Worm (Caenorhabditis elegans) whole organism, mixed stage, embryonic: Measurements from ENCODE around the gene T08G3.11.
"Not testable (repeated sequence)": the region's sequence is repeated elsewhere in the genome, so short reads cannot be mapped to it uniquely, and the experiment has no call there.

Experiments
- M03D4.4 ChIP-seq: sonication (generic microtip); optimal IDR thresholded peaks from 2 replicates; lab custom pipeline; 2017; ENCODE audit warnings: mild to moderate bottlenecking, missing genetic modification characterization, missing compliant biosample characterization
- bed-3 ChIP-seq: fragments of 200-800 bp; sonication (Bioruptor generic); optimal IDR thresholded peaks from 3 replicates; lab custom pipeline; 2018; ENCODE audit warnings: mild to moderate bottlenecking, missing genetic modification characterization, moderate library complexity, missing compliant biosample characterization
- blmp-1 ChIP-seq: fragments of 150-350 bp; optimal IDR thresholded peaks from 2 replicates; lab custom pipeline; 2014; ENCODE audit warnings: missing biosample characterization, missing genetic modification characterization
- ceh-39 ChIP-seq: fragments of 150-350 bp; optimal IDR thresholded peaks from 2 replicates; lab custom pipeline; 2014; ENCODE audit warnings: missing biosample characterization, missing genetic modification characterization
- ces-1 ChIP-seq: fragments of 150-350 bp; optimal IDR thresholded peaks from 2 replicates; lab custom pipeline; 2014; ENCODE audit warnings: missing biosample characterization, missing genetic modification reagents, missing genetic modification characterization
- cnd-1 ChIP-seq: fragments of 200-800 bp; sonication (Bioruptor generic); optimal IDR thresholded peaks from 2 replicates; lab custom pipeline; 2018; ENCODE audit warnings: mild to moderate bottlenecking, missing genetic modification characterization, missing compliant biosample characterization
- drap-1 ChIP-seq: fragments of 200-800 bp; sonication (Bioruptor generic); optimal IDR thresholded peaks from 3 replicates; lab custom pipeline; 2018; ENCODE audit warnings: mild to moderate bottlenecking, missing genetic modification characterization, missing compliant biosample characterization
- elt-1 ChIP-seq: sonication (generic microtip); optimal IDR thresholded peaks from 2 replicates; lab custom pipeline; 2017; ENCODE audit warnings: missing genetic modification characterization, mild to moderate bottlenecking, missing compliant biosample characterization, antibody characterized with exemption, moderate library complexity, borderline replicate concordance; ENCODE audit not compliant: insufficient read depth
- flh-1 ChIP-seq: fragments of 200-800 bp; sonication (Bioruptor generic); optimal IDR thresholded peaks from 2 replicates; lab custom pipeline; 2018; ENCODE audit warnings: mild to moderate bottlenecking, missing genetic modification characterization, moderate library complexity, missing compliant biosample characterization
- ham-2 ChIP-seq: fragments of 200-800 bp; sonication (Bioruptor generic); optimal IDR thresholded peaks from 2 replicates; lab custom pipeline; 2018; ENCODE audit warnings: mild to moderate bottlenecking, missing genetic modification characterization, missing compliant biosample characterization
- hlh-1 ChIP-seq: fragments of 150-350 bp; optimal IDR thresholded peaks from 2 replicates; lab custom pipeline; 2014; ENCODE audit warnings: missing biosample characterization, missing genetic modification reagents, missing genetic modification characterization
- lin-13 ChIP-seq: fragments of 150-350 bp; optimal IDR thresholded peaks from 2 replicates; lab custom pipeline; 2014; ENCODE audit warnings: missing biosample characterization, missing genetic modification characterization
- lin-32 ChIP-seq: fragments of 200-800 bp; sonication (Bioruptor generic); optimal IDR thresholded peaks from 2 replicates; lab custom pipeline; 2018; ENCODE audit warnings: mild to moderate bottlenecking, missing genetic modification characterization, missing compliant biosample characterization
- lsy-2 ChIP-seq: fragments of 150-350 bp; optimal IDR thresholded peaks from 2 replicates; lab custom pipeline; 2014; ENCODE audit warnings: missing biosample characterization, missing genetic modification characterization
- mab-5 ChIP-seq: fragments of 150-350 bp; optimal IDR thresholded peaks from 2 replicates; lab custom pipeline; 2014; ENCODE audit warnings: missing biosample characterization, missing genetic modification characterization
- mls-2 ChIP-seq: sonication (generic microtip); optimal IDR thresholded peaks from 2 replicates; lab custom pipeline; 2016; ENCODE audit warnings: mild to moderate bottlenecking, missing genetic modification characterization, moderate library complexity, missing compliant biosample characterization
- nhr-2 ChIP-seq: fragments of 150-350 bp; optimal IDR thresholded peaks from 2 replicates; lab custom pipeline; 2014; ENCODE audit warnings: missing biosample characterization, missing genetic modification characterization
- nhr-237 ChIP-seq: fragments of 150-350 bp; optimal IDR thresholded peaks from 2 replicates; lab custom pipeline; 2014; ENCODE audit warnings: missing biosample characterization, missing genetic modification characterization
- nhr-28 ChIP-seq: fragments of 150-350 bp; optimal IDR thresholded peaks from 2 replicates; lab custom pipeline; 2014; ENCODE audit warnings: missing biosample characterization, missing genetic modification characterization
- nhr-76 ChIP-seq: sonication (generic microtip); optimal IDR thresholded peaks from 2 replicates; lab custom pipeline; 2017; ENCODE audit warnings: missing biosample characterization, missing genetic modification characterization
- pha-4 ChIP-seq: fragments of 150-350 bp; optimal IDR thresholded peaks from 2 replicates; lab custom pipeline; 2018; ENCODE audit warnings: missing biosample characterization, missing genetic modification reagents, missing genetic modification characterization
- sem-2 ChIP-seq: fragments of 200-800 bp; sonication (Bioruptor generic); optimal IDR thresholded peaks from 2 replicates; lab custom pipeline; 2018; ENCODE audit warnings: mild to moderate bottlenecking, missing genetic modification characterization, missing compliant biosample characterization
- snpc-4 ChIP-seq: fragments of 150-350 bp; optimal IDR thresholded peaks from 2 replicates; lab custom pipeline; 2014; ENCODE audit warnings: missing biosample characterization, missing genetic modification characterization
- sptf-1 ChIP-seq: sonication (generic microtip); optimal IDR thresholded peaks from 2 replicates; lab custom pipeline; 2017; ENCODE audit warnings: mild to moderate bottlenecking, missing genetic modification characterization, moderate library complexity, missing compliant biosample characterization
- unc-120 ChIP-seq: sonication (generic microtip); optimal IDR thresholded peaks from 2 replicates; lab custom pipeline; 2017; ENCODE audit warnings: missing genetic modification characterization, missing compliant biosample characterization; ENCODE audit not compliant: poor library complexity, severe bottlenecking
- unc-62 ChIP-seq: fragments of 150-350 bp; optimal IDR thresholded peaks from 2 replicates; lab custom pipeline; 2014; ENCODE audit warnings: missing biosample characterization, missing genetic modification reagents, missing genetic modification characterization
- zip-8 ChIP-seq: fragments of 150-350 bp; optimal IDR thresholded peaks from 2 replicates; lab custom pipeline; 2014; ENCODE audit warnings: missing biosample characterization, missing genetic modification characterization
- ztf-11 ChIP-seq: fragments of 150-350 bp; optimal IDR thresholded peaks from 2 replicates; lab custom pipeline; 2014; ENCODE audit warnings: missing biosample characterization, missing genetic modification characterization

T08G3.11 gene

ce11 chrV:16479275-16479674, at the start of gene T08G3.11:
TSS of gene T08G3.11 (minus strand) at chrV:16479375.
- no peak for TF ChIP-seq snpc-4 (tag; lab: Kevin White, UChicago)
- TF ChIP-seq elt-1 = no peak
- TF ChIP-seq ceh-39 = no peak
- no peak for TF ChIP-seq drap-1 (GFP tag; lab: Kevin White, UChicago)
- no peak for TF ChIP-seq unc-62 (GFP tag; lab: Kevin White, UChicago)
- no peak for TF ChIP-seq sem-2 (GFP tag; lab: Kevin White, UChicago)
- no peak for TF ChIP-seq mls-2 (tag; lab: Kevin White, UChicago)

- no peak for TF ChIP-seq mls-2 (tag; lab: Kevin White, UChicago)
- TF ChIP-seq nhr-76 = no peak
- TF ChIP-seq, all 35 proteins: peak for 0
Observed at ce11 chrV:16527796-16528195, 48.6 kb upstream of the T08G3.11 start, which contains the start of gene F36D3.16. TSS of gene F36D3.16 (plus strand) at chrV:16528096.

- no peak for TF ChIP-seq nhr-237
- no peak for TF ChIP-seq sem-2 (GFP tag; lab: Kevin White, UChicago)
- no peak for TF ChIP-seq sptf-1
- TF ChIP-seq mab-5 (tag; lab: Kevin White, UChicago) = no peak
- TF ChIP-seq cnd-1 = no peak
- TF ChIP-seq, all 35 proteins: peak for 0
Observed at ce11 chrV:16526858-16527257, 47.7 kb upstream of the T08G3.11 start, which contains the start of gene F36D3.8. TSS of gene F36D3.8 (plus strand) at chrV:16527158.

- TF ChIP-seq nhr-28 (tag; lab: Kevin White, UChicago) (no peak), unc-120 (no peak), blmp-1 (tag; lab: Kevin White, UChicago) (no peak), zip-8 (tag; lab: Kevin White, UChicago) (no peak), ztf-11 (tag; lab: Kevin White, UChicago) (no peak), lin-13 (tag; lab: Kevin White, UChicago) (no peak), sem-2 (GFP tag; lab: Kevin White, UChicago) (no peak)
- TF ChIP-seq, all 35 proteins: peak for 0
Observed at ce11 chrV:16522242-16522641, 43.1 kb upstream of the T08G3.11 start, which contains the start of gene srw-34. TSS of gene srw-34 (minus strand) at chrV:16522342.

ce11 chrV:16517619-16518018, 38.4 kb upstream of the T08G3.11 start, which contains the start of gene F36D3.4:
TSS of gene F36D3.4 (minus strand) at chrV:16517719.
- TF ChIP-seq ces-1 (no peak), ztf-11 (tag; lab: Kevin White, UChicago) (no peak), lin-13 (tag; lab: Kevin White, UChicago) (no peak), zip-8 (tag; lab: Kevin White, UChicago) (no peak), flh-1 (GFP tag; lab: Kevin White, UChicago) (no peak), pha-4 (tag; lab: Kevin White, UChicago) (no peak), nhr-2 (no peak), nhr-237 (no peak), ham-2 (GFP tag; lab: Kevin White, UChicago) (no peak)
- TF ChIP-seq, all 35 proteins: peak for 0

DNA sequence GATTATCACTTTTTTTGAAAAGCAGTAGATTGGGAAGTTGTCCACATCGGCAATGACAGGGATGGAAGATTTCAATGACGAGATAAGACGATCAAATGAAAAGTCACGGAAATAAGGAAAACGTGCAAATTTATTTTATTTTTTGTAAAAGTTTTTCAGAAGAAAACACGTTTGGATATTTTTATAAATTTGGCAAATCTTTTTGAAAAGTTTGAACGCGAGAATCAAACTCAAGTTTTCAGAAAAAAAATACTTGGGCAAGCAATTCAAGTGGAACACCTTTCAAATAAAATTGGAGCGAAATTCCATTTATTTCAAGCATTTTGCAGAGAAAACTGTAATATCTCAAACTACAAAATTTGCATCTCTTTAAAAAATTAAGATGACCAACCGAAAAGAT, 36.0 kb upstream of the T08G3.11 start, which contains the start of gene F36D3.5:
TSS of gene F36D3.5 (minus strand) at position 101 of the 400 bp plus-strand sequence.
- not testable (repeated sequence) for TF ChIP-seq lsy-2 (tag; lab: Kevin White, UChicago); unc-62 (GFP tag; lab: Kevin White, UChicago); ceh-39

DNA sequence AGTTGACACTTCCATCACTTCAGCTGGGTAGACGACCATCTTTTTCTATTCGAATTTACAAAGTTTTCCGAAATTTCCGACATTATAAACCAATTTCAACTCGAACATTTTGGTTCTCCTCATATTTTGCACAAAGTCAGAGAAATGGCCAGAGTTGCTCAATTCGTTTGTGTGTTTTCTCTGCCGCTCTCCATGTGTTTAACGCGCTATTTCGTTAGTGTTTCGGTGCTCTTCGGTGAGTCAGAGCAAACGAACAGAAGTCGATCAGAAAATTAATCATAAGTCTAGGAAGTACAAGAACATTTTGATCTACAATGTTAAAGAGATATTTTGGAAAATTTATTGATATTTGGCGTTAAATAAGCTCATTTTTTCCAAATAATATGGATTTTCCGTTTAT, 29.5 kb upstream of the T08G3.11 start, which contains the start of gene srr-3:
TSS of gene srr-3 (minus strand) at position 101 of the 400 bp plus-strand sequence.
- TF ChIP-seq elt-1 = no peak
- TF ChIP-seq ham-2 (GFP tag; lab: Kevin White, UChicago) = no peak
- TF ChIP-seq lin-32 (GFP tag; lab: Kevin White, UChicago) = no peak
- TF ChIP-seq mls-2 (tag; lab: Kevin White, UChicago) = no peak
- no peak for TF ChIP-seq lsy-2 (tag; lab: Kevin White, UChicago)
- no peak for TF ChIP-seq M03D4.4
- TF ChIP-seq hlh-1 = no peak
- no peak for TF ChIP-seq nhr-28 (tag; lab: Kevin White, UChicago)
- no peak for TF ChIP-seq ceh-39
- TF ChIP-seq bed-3 (GFP tag; lab: Kevin White, UChicago) = no peak
- no peak for TF ChIP-seq zip-8 (tag; lab: Kevin White, UChicago)
- TF ChIP-seq, all 35 proteins: peak for 0
